Worm (Caenorhabditis elegans) whole organism, L1 larva: ENCODE data around the gene C13G3.1.

Experiments used
- F16B12.6 ChIP-seq: fragments of 150-350 bp; optimal IDR thresholded peaks from 2 replicates; lab custom pipeline; 2014; ENCODE audit warnings: missing biosample characterization, missing genetic modification characterization
- egl-13 ChIP-seq: sonication (generic microtip); optimal IDR thresholded peaks from 2 replicates; lab custom pipeline; 2016; ENCODE audit warnings: missing genotype, missing genetic modification reagents, missing genetic modification characterization, missing compliant biosample characterization
- ets-5 ChIP-seq: fragments of 200-800 bp; sonication (Bioruptor generic); IDR thresholded peaks from 2 replicates; pipeline ENCODE4 v1.3.6; 2022; ENCODE audit warnings: missing genetic modification characterization, missing compliant biosample characterization
- lin-39 ChIP-seq: fragments of 150-350 bp; optimal IDR thresholded peaks from 2 replicates; lab custom pipeline; 2014; ENCODE audit warnings: missing biosample characterization, missing genetic modification reagents, missing genetic modification characterization
- nhr-11 ChIP-seq: fragments of 150-350 bp; optimal IDR thresholded peaks from 2 replicates; lab custom pipeline; 2014; ENCODE audit warnings: missing biosample characterization, missing genetic modification characterization

DNA sequence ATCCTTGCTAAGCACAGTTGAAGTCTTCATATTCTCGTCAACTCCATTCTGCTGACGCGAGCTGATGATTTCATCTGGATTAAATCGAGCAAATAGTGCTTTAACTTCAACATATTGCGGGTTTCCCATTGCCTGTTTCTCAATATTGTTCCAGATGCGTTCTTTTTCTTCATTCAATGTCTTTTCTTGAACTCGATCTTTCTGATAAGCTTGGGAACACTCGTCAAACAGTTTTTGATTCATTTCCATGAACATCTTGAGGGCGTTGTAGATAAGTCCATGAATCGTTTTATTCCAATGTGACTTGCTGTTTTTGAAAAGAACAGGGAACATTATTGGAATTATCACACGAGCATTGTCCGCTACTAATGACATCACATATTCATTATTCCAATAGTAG lies 15.5 kb upstream of the C13G3.1 start:
- TF ChIP-seq F16B12.6 (tag; lab: Kevin White, UChicago) (no peak), ets-5 (GFP tag; lab: Robert Waterston, UW) (no peak), nhr-11 (tag; lab: Kevin White, UChicago) (no peak), lin-39 (tag; lab: Kevin White, UChicago) (no peak), egl-13 (tag; lab: Kevin White, UChicago) (no peak)
